Fruit fly (Drosophila melanogaster) whole organism, embryonic: ENCODE data around the gene nAChRalpha6.

Experiments
- Aef1 ChIP-seq: fragments of 200-800 bp; sonication (Bioruptor generic); IDR thresholded peaks from 3 replicates; pipeline ENCODE4 v1.3.6; 2022; ENCODE audit warnings: missing biosample characterization, missing genetic modification characterization
- Atf6 ChIP-seq: fragments of 200-800 bp; sonication (Bioruptor generic); IDR thresholded peaks from 2 replicates; pipeline ENCODE4 v1.3.6; 2022; ENCODE audit warnings: missing biosample characterization, missing genetic modification characterization
- B-H2 ChIP-seq: fragments of 200-800 bp; sonication (Bioruptor generic); optimal IDR thresholded peaks from 2 replicates; lab custom pipeline; 2018; ENCODE audit warnings: missing biosample characterization, mild to moderate bottlenecking, missing genetic modification characterization
- CG10321 ChIP-seq: fragments of 200-800 bp; sonication (Bioruptor generic); IDR thresholded peaks from 2 replicates; pipeline ENCODE4 v1.3.6; 2022; ENCODE audit warnings: missing biosample characterization, missing genetic modification characterization
- CG12104 ChIP-seq: fragments of 200-800 bp; sonication (Bioruptor generic); optimal IDR thresholded peaks from 3 replicates; lab custom pipeline; 2016; ENCODE audit warnings: missing biosample characterization, missing genetic modification characterization
- CG1233 ChIP-seq: fragments of 200-800 bp; sonication (Bioruptor generic); optimal IDR thresholded peaks from 4 replicates; lab custom pipeline; 2018; ENCODE audit warnings: missing biosample characterization, mild to moderate bottlenecking, missing genetic modification characterization
- CG13775 ChIP-seq: fragments of 200-800 bp; sonication (Bioruptor generic); optimal IDR thresholded peaks from 3 replicates; lab custom pipeline; 2017; ENCODE audit warnings: missing biosample characterization, mild to moderate bottlenecking, missing genetic modification characterization
- CG13894 ChIP-seq: fragments of 200-800 bp; sonication (Bioruptor generic); optimal IDR thresholded peaks from 3 replicates; lab custom pipeline; 2018; ENCODE audit warnings: missing biosample characterization, mild to moderate bottlenecking, missing genetic modification characterization, moderate library complexity
- CG1602 ChIP-seq: fragments of 200-800 bp; sonication (Bioruptor generic); optimal IDR thresholded peaks from 3 replicates; lab custom pipeline; 2016; ENCODE audit warnings: missing biosample characterization, missing genetic modification characterization
- CG17186 ChIP-seq: fragments of 200-800 bp; sonication (Bioruptor generic); optimal IDR thresholded peaks from 3 replicates; lab custom pipeline; 2017; ENCODE audit warnings: missing biosample characterization, missing genetic modification reagents, missing genetic modification characterization
- CG18011 ChIP-seq: fragments of 200-800 bp; sonication (Bioruptor generic); optimal IDR thresholded peaks from 2 replicates; lab custom pipeline; 2017; ENCODE audit warnings: missing biosample characterization, missing genetic modification characterization, mild to moderate bottlenecking, moderate library complexity, missing genotype
- CG18764 ChIP-seq: fragments of 200-800 bp; sonication (Bioruptor generic); optimal IDR thresholded peaks from 3 replicates; lab custom pipeline; 2016; ENCODE audit warnings: missing biosample characterization, missing genetic modification characterization
- CG2116 ChIP-seq: fragments of 200-800 bp; sonication (Bioruptor generic); optimal IDR thresholded peaks from 3 replicates; lab custom pipeline; 2018; ENCODE audit warnings: missing biosample characterization, mild to moderate bottlenecking, missing genetic modification characterization
- CG2199 ChIP-seq: fragments of 200-800 bp; sonication (Bioruptor generic); IDR thresholded peaks from 3 replicates; pipeline ENCODE4 v1.3.6; 2022; ENCODE audit warnings: missing biosample characterization, missing genetic modification characterization
- CG3163 ChIP-seq: fragments of 200-800 bp; sonication (Bioruptor generic); optimal IDR thresholded peaks from 3 replicates; lab custom pipeline; 2016; ENCODE audit warnings: missing biosample characterization, missing genetic modification characterization
- CG32772 ChIP-seq: fragments of 200-800 bp; sonication (Bioruptor generic); IDR thresholded peaks from 2 replicates; pipeline ENCODE4 v1.3.6; 2022; ENCODE audit warnings: missing biosample characterization, missing genetic modification characterization
- CG3281 ChIP-seq: fragments of 200-800 bp; sonication (Bioruptor generic); optimal IDR thresholded peaks from 3 replicates; lab custom pipeline; 2017; ENCODE audit warnings: missing biosample characterization, mild to moderate bottlenecking, missing genetic modification characterization
- CG3407 ChIP-seq: fragments of 200-800 bp; sonication (Bioruptor generic); optimal IDR thresholded peaks from 2 replicates; lab custom pipeline; 2018; ENCODE audit warnings: missing biosample characterization, mild to moderate bottlenecking, missing genetic modification characterization
- CG4360 ChIP-seq: fragments of 200-800 bp; sonication (Bioruptor generic); IDR thresholded peaks from 2 replicates; pipeline ENCODE4 v1.3.6; 2022; ENCODE audit warnings: missing biosample characterization, missing genetic modification characterization
- CG6654 ChIP-seq: fragments of 200-800 bp; sonication (Bioruptor generic); optimal IDR thresholded peaks from 2 replicates; lab custom pipeline; 2017; ENCODE audit warnings: missing biosample characterization, mild to moderate bottlenecking, missing genetic modification characterization
- CG7372 ChIP-seq: fragments of 200-800 bp; sonication (Bioruptor generic); IDR thresholded peaks from 2 replicates; pipeline ENCODE4 v1.3.6; 2022; ENCODE audit warnings: missing biosample characterization, missing genetic modification characterization
- CG7839 ChIP-seq: fragments of 200-800 bp; sonication (Bioruptor generic); optimal IDR thresholded peaks from 3 replicates; lab custom pipeline; 2018; ENCODE audit warnings: missing biosample characterization, mild to moderate bottlenecking, missing genetic modification characterization, moderate library complexity
- CG8478 ChIP-seq: fragments of >200 bp; optimal IDR thresholded peaks from 2 replicates; lab custom pipeline; 2018
- CG8765 ChIP-seq: fragments of 200-800 bp; sonication (Bioruptor generic); IDR thresholded peaks from 2 replicates; pipeline ENCODE4 v1.3.6; 2022; ENCODE audit warnings: missing biosample characterization, missing genetic modification characterization
- CG9797 ChIP-seq: fragments of 200-800 bp; sonication (Bioruptor generic); optimal IDR thresholded peaks from 3 replicates; lab custom pipeline; 2018; ENCODE audit warnings: missing biosample characterization, mild to moderate bottlenecking, missing genetic modification characterization
- CTCF ChIP-seq: fragments of 200-800 bp; sonication (Bioruptor generic); optimal IDR thresholded peaks from 2 replicates; lab custom pipeline; 2017; ENCODE audit warnings: missing biosample characterization, mild to moderate bottlenecking, missing genetic modification characterization, moderate library complexity
- Dad ChIP-seq: fragments of 200-800 bp; sonication (Bioruptor generic); optimal IDR thresholded peaks from 3 replicates; lab custom pipeline; 2016; ENCODE audit warnings: missing biosample characterization, missing genetic modification characterization
- Dek ChIP-seq: fragments of 200-800 bp; sonication (Bioruptor generic); optimal IDR thresholded peaks from 3 replicates; lab custom pipeline; 2019; ENCODE audit warnings: missing biosample characterization, mild to moderate bottlenecking, missing genetic modification characterization, moderate library complexity
- Gsc ChIP-seq: fragments of 200-800 bp; sonication (Bioruptor generic); IDR thresholded peaks from 2 replicates; pipeline ENCODE4 v1.3.6; 2022; ENCODE audit warnings: missing biosample characterization, missing genetic modification characterization
- H15 ChIP-seq: fragments of 200-800 bp; sonication (Bioruptor generic); IDR thresholded peaks from 3 replicates; pipeline ENCODE4 v1.3.6; 2022; ENCODE audit warnings: missing biosample characterization, missing genetic modification characterization
- H2.0 ChIP-seq: fragments of 200-800 bp; sonication (Bioruptor generic); IDR thresholded peaks from 2 replicates; pipeline ENCODE4 v1.3.6; 2022; ENCODE audit warnings: missing biosample characterization, missing genetic modification characterization
- Mes4 ChIP-seq: fragments of 200-800 bp; sonication (Bioruptor generic); optimal IDR thresholded peaks from 2 replicates; lab custom pipeline; 2016; ENCODE audit warnings: missing biosample characterization, missing genetic modification characterization
- NFAT ChIP-seq: fragments of 200-800 bp; sonication (Bioruptor generic); IDR thresholded peaks from 2 replicates; pipeline ENCODE4 v1.3.6; 2022; ENCODE audit warnings: missing biosample characterization, missing genetic modification characterization
- Nf-YB ChIP-seq: fragments of 200-800 bp; sonication (Bioruptor generic); optimal IDR thresholded peaks from 3 replicates; lab custom pipeline; 2019; ENCODE audit warnings: missing biosample characterization, mild to moderate bottlenecking, missing genetic modification characterization, moderate library complexity
- NfI ChIP-seq: fragments of 200-800 bp; sonication (Bioruptor generic); optimal IDR thresholded peaks from 3 replicates; lab custom pipeline; 2018; ENCODE audit warnings: missing biosample characterization, mild to moderate bottlenecking, missing genetic modification characterization, moderate library complexity
- Rx ChIP-seq: fragments of 200-800 bp; sonication (Bioruptor generic); IDR thresholded peaks from 2 replicates; pipeline ENCODE4 v1.3.6; 2022; ENCODE audit warnings: missing biosample characterization, missing genetic modification characterization
- Scr ChIP-seq: fragments of 200-800 bp; sonication (Bioruptor generic); IDR thresholded peaks from 2 replicates; pipeline ENCODE4 v1.3.6; 2022; ENCODE audit warnings: missing biosample characterization, missing genetic modification characterization; ENCODE audit not compliant: partially characterized antibody
- br ChIP-seq: fragments of >200 bp; optimal IDR thresholded peaks from 2 replicates; lab custom pipeline; 2017
- eve ChIP-seq, 2 experiments: fragments of >200 bp; optimal IDR thresholded peaks; 2 replicates each; lab custom pipeline; 2017; ENCODE audit warnings: missing biosample characterization in 2 of 2, missing genetic modification characterization in 2 of 2
- gem ChIP-seq: fragments of 200-800 bp; sonication (Bioruptor generic); optimal IDR thresholded peaks from 2 replicates; lab custom pipeline; 2019; ENCODE audit warnings: missing biosample characterization, mild to moderate bottlenecking, missing genetic modification characterization, moderate library complexity
- ham ChIP-seq: fragments of 200-800 bp; sonication (Bioruptor generic); IDR thresholded peaks from 2 replicates; pipeline ENCODE4 v1.3.6; 2022; ENCODE audit warnings: missing biosample characterization, missing genetic modification characterization
- lab ChIP-seq: fragments of 200-800 bp; sonication (Bioruptor generic); optimal IDR thresholded peaks from 3 replicates; lab custom pipeline; 2017; ENCODE audit warnings: missing biosample characterization, missing genetic modification characterization, mild to moderate bottlenecking, moderate library complexity, missing genetic modification reagents
- mirr ChIP-seq: fragments of 200-800 bp; sonication (Bioruptor generic); optimal IDR thresholded peaks from 3 replicates; lab custom pipeline; 2018; ENCODE audit warnings: missing biosample characterization, mild to moderate bottlenecking, missing genetic modification characterization
- oc ChIP-seq: fragments of 200-800 bp; sonication (Bioruptor generic); optimal IDR thresholded peaks from 2 replicates; lab custom pipeline; 2018; ENCODE audit warnings: missing biosample characterization, mild to moderate bottlenecking, missing genetic modification characterization, moderate library complexity
- pb ChIP-seq: fragments of 200-800 bp; sonication (Bioruptor generic); optimal IDR thresholded peaks from 3 replicates; lab custom pipeline; 2016; ENCODE audit warnings: missing biosample characterization, missing genetic modification characterization
- pfk ChIP-seq: fragments of 200-800 bp; sonication (Bioruptor generic); optimal IDR thresholded peaks from 2 replicates; lab custom pipeline; 2018; ENCODE audit warnings: missing biosample characterization, mild to moderate bottlenecking, missing genetic modification characterization, moderate library complexity
- ro ChIP-seq: fragments of 200-800 bp; sonication (Bioruptor generic); IDR thresholded peaks from 2 replicates; pipeline ENCODE4 v1.3.6; 2022; ENCODE audit warnings: missing biosample characterization, missing genetic modification characterization
- row ChIP-seq: fragments of 200-800 bp; sonication (Bioruptor generic); IDR thresholded peaks from 3 replicates; pipeline ENCODE4 v1.3.6; 2022; ENCODE audit warnings: missing biosample characterization, missing genetic modification characterization
- tin ChIP-seq: fragments of 200-800 bp; sonication (Bioruptor generic); optimal IDR thresholded peaks from 3 replicates; lab custom pipeline; 2016; ENCODE audit warnings: missing biosample characterization, missing genetic modification characterization
- tx ChIP-seq: fragments of 200-800 bp; sonication (Bioruptor generic); optimal IDR thresholded peaks from 2 replicates; lab custom pipeline; 2016; ENCODE audit warnings: missing biosample characterization, missing genetic modification characterization
- vnd ChIP-seq: fragments of 200-800 bp; sonication (Bioruptor generic); IDR thresholded peaks from 3 replicates; pipeline ENCODE4 v1.3.6; 2022; ENCODE audit warnings: missing biosample characterization, missing genetic modification characterization; ENCODE audit not compliant: partially characterized antibody
- wek ChIP-seq: fragments of 200-800 bp; sonication (Bioruptor generic); optimal IDR thresholded peaks from 3 replicates; lab custom pipeline; 2018; ENCODE audit warnings: missing biosample characterization, mild to moderate bottlenecking, missing genetic modification characterization, moderate library complexity
- zen2 ChIP-seq: fragments of 200-800 bp; sonication (Bioruptor generic); IDR thresholded peaks from 3 replicates; pipeline ENCODE4 v1.3.6; 2022; ENCODE audit warnings: missing biosample characterization, missing genetic modification characterization; ENCODE audit not compliant: partially characterized antibody

nAChRalpha6 gene

dm6 chr2L:9921401-9921800 lies 35.4 kb upstream of the nAChRalpha6 start, which contains the start of gene CG4592 (continued):
- TF ChIP-seq lab (peak; percentile 78), Aef1 (GFP tag; lab: Robert Waterston, UW) (no peak), CG8478 (lab: Kevin White, UChicago) (no peak), CG3163 (GFP tag; lab: Kevin White, UChicago) (no peak), NfI (GFP tag; lab: Kevin White, UChicago) (peak; percentile 65), tin (GFP tag; lab: Kevin White, UChicago) (peak; percentile 57), CG2199 (GFP tag; lab: Robert Waterston, UW) (no peak), zen2 (no peak), H15 (GFP tag; lab: Robert Waterston, UW) (no peak), NFAT (GFP tag; lab: Robert Waterston, UW) (peak; percentile 60), CG18764 (GFP tag; lab: Kevin White, UChicago) (no peak), CG2116 (GFP tag; lab: Kevin White, UChicago) (peak; percentile 38), CG7372 (GFP tag; lab: Robert Waterston, UW) (no peak), CG13775 (GFP tag; lab: Kevin White, UChicago) (peak; percentile 53), ham (peak; percentile 32; the same call in 1 of the 2 replicates), Gsc (GFP tag; lab: Robert Waterston, UW) (no peak), vnd (GFP tag; lab: Robert Waterston, UW) (no peak), CG7839 (tag; lab: Kevin White, UChicago) (no peak), br (lab: Kevin White, UChicago) (no peak), B-H2 (GFP tag; lab: Kevin White, UChicago) (peak; percentile 52), pfk (GFP tag; lab: Kevin White, UChicago) (peak; percentile 2), CG1602 (GFP tag; lab: Kevin White, UChicago) (peak; percentile 8), CG4360 (GFP tag; lab: Robert Waterston, UW) (no peak), H2.0 (GFP tag; lab: Robert Waterston, UW) (peak; percentile 66), Dad (peak; percentile 14), Dek (tag; lab: Kevin White, UChicago) (no peak), ro (GFP tag; lab: Robert Waterston, UW) (no peak), Nf-YB (peak; percentile 23), CG12104 (GFP tag; lab: Kevin White, UChicago) (peak; percentile 4), tx (GFP tag; lab: Kevin White, UChicago) (no peak), gem (tag; lab: Kevin White, UChicago) (no peak), wek (no peak), Rx (peak; percentile 44), CG9797 (no peak), CG18011 (GFP tag; lab: Kevin White, UChicago) (peak; percentile 26), row (GFP tag; lab: Robert Waterston, UW) (peak; percentile 81), Mes4 (GFP tag; lab: Kevin White, UChicago) (no peak), CG1233 (peak; percentile 58), CTCF (GFP tag; lab: Kevin White, UChicago) (no peak), pb (GFP tag; lab: Kevin White, UChicago) (no peak), CG3407 (GFP tag; lab: Kevin White, UChicago) (peak; percentile 21), Scr (GFP tag; lab: Robert Waterston, UW) (no peak), CG32772 (GFP tag; lab: Robert Waterston, UW) (0 out of 2 replicates have a peak, but pooled peaks have one; percentile 22), Atf6 (GFP tag; lab: Robert Waterston, UW) (peak; percentile 72), CG8765 (GFP tag; lab: Robert Waterston, UW) (no peak), CG17186 (GFP tag; lab: Kevin White, UChicago) (no peak), mirr (GFP tag; lab: Kevin White, UChicago) (peak; percentile 50), CG10321 (GFP tag; lab: Robert Waterston, UW) (peak; percentile 32; the same call in 1 of the 2 replicates), eve (GFP tag; optimal IDR thresholded peaks at IDR 0.05; lab: Kevin White, UChicago) (no peak), oc (no peak), CG6654 (GFP tag; lab: Kevin White, UChicago) (peak; percentile 22), CG3281 (GFP tag; lab: Kevin White, UChicago) (no peak), CG13894 (tag; lab: Kevin White, UChicago) (no peak)
